Fruit fly (Drosophila melanogaster) whole organism, pupa: ENCODE measurements around the gene CG34290.

Experiments used
- CG10348 ChIP-seq: fragments of 200-800 bp; sonication (Bioruptor generic); IDR thresholded peaks from 2 replicates; pipeline ENCODE4 v1.3.6; 2022; ENCODE audit warnings: missing biosample characterization, missing genetic modification characterization
- CG12605 ChIP-seq: fragments of 200-800 bp; sonication (Bioruptor generic); IDR thresholded peaks from 2 replicates; pipeline ENCODE4 v1.3.6; 2022; ENCODE audit warnings: missing biosample characterization, missing genetic modification characterization
- CG13204 ChIP-seq: fragments of 200-800 bp; sonication (Bioruptor generic); optimal IDR thresholded peaks from 2 replicates; lab custom pipeline; 2018; ENCODE audit warnings: missing biosample characterization, mild to moderate bottlenecking, missing genetic modification characterization, moderate library complexity
- CG14655 ChIP-seq: fragments of 200-800 bp; sonication (Bioruptor generic); optimal IDR thresholded peaks from 3 replicates; lab custom pipeline; 2017; ENCODE audit warnings: mild to moderate bottlenecking, missing biosample characterization, missing genetic modification reagents, missing genetic modification characterization
- CG15710 ChIP-seq: fragments of 200-800 bp; sonication (Bioruptor generic); optimal IDR thresholded peaks from 2 replicates; lab custom pipeline; 2018; ENCODE audit warnings: missing biosample characterization, mild to moderate bottlenecking, missing genetic modification characterization, moderate library complexity
- CG17806 ChIP-seq: fragments of 200-800 bp; sonication (Bioruptor generic); optimal IDR thresholded peaks from 2 replicates; lab custom pipeline; 2018; ENCODE audit warnings: missing biosample characterization, mild to moderate bottlenecking, missing genetic modification characterization, moderate library complexity
- CG32121 ChIP-seq: fragments of 200-800 bp; sonication (Bioruptor generic); IDR thresholded peaks from 2 replicates; pipeline ENCODE4 v1.3.6; 2022; ENCODE audit warnings: missing biosample characterization, missing genetic modification characterization
- CG34367 ChIP-seq: fragments of 200-800 bp; sonication (Bioruptor generic); optimal IDR thresholded peaks from 2 replicates; lab custom pipeline; 2018; ENCODE audit warnings: missing biosample characterization, mild to moderate bottlenecking, missing genetic modification characterization
- CG4496 ChIP-seq: fragments of 200-800 bp; sonication (Bioruptor generic); IDR thresholded peaks from 3 replicates; pipeline ENCODE4 v1.3.6; 2022; ENCODE audit warnings: missing biosample characterization, missing genetic modification characterization
- CG8159 ChIP-seq: fragments of 200-800 bp; sonication (Bioruptor generic); optimal IDR thresholded peaks from 3 replicates; lab custom pipeline; 2018; ENCODE audit warnings: missing biosample characterization, mild to moderate bottlenecking, missing genetic modification characterization, moderate library complexity
- CG8301 ChIP-seq: fragments of 200-800 bp; sonication (Bioruptor generic); optimal IDR thresholded peaks from 2 replicates; lab custom pipeline; 2018; ENCODE audit warnings: missing biosample characterization, mild to moderate bottlenecking, missing genetic modification characterization
- CG9948 ChIP-seq: fragments of 200-800 bp; sonication (Bioruptor generic); optimal IDR thresholded peaks from 2 replicates; lab custom pipeline; 2018; ENCODE audit warnings: missing biosample characterization, mild to moderate bottlenecking, missing genetic modification characterization, moderate library complexity
- D1 ChIP-seq: fragments of 200-800 bp; sonication (Bioruptor generic); optimal IDR thresholded peaks from 2 replicates; lab custom pipeline; 2018; ENCODE audit warnings: missing biosample characterization, mild to moderate bottlenecking, missing genetic modification characterization, moderate library complexity
- EcR ChIP-seq: fragments of 200-800 bp; sonication (Bioruptor generic); optimal IDR thresholded peaks from 3 replicates; lab custom pipeline; 2019; ENCODE audit warnings: missing biosample characterization, missing genetic modification characterization, mild to moderate bottlenecking, moderate library complexity, missing genetic modification reagents
- Ets98B ChIP-seq: fragments of 200-800 bp; sonication (Bioruptor generic); IDR thresholded peaks from 2 replicates; pipeline ENCODE4 v1.3.6; 2022; ENCODE audit warnings: missing biosample characterization, missing genetic modification characterization
- Pif1A ChIP-seq: fragments of 200-800 bp; sonication (Bioruptor generic); optimal IDR thresholded peaks from 3 replicates; lab custom pipeline; 2016; ENCODE audit warnings: missing biosample characterization, missing genetic modification characterization
- Pif1B ChIP-seq: fragments of 200-800 bp; sonication (Bioruptor generic); optimal IDR thresholded peaks from 3 replicates; lab custom pipeline; 2016; ENCODE audit warnings: missing biosample characterization, missing genetic modification characterization
- Snoo ChIP-seq: fragments of 200-800 bp; sonication (Bioruptor generic); optimal IDR thresholded peaks from 3 replicates; lab custom pipeline; 2017; ENCODE audit warnings: missing biosample characterization, mild to moderate bottlenecking, missing genetic modification characterization, inconsistent platforms
- fd96Ca ChIP-seq: fragments of 200-800 bp; sonication (Bioruptor generic); IDR thresholded peaks from 3 replicates; pipeline ENCODE4 v1.3.6; 2022; ENCODE audit warnings: missing biosample characterization, missing genetic modification characterization
- gl ChIP-seq: fragments of 200-800 bp; sonication (Bioruptor generic); optimal IDR thresholded peaks from 2 replicates; lab custom pipeline; 2018; ENCODE audit warnings: missing biosample characterization, mild to moderate bottlenecking, missing genetic modification characterization
- rn ChIP-seq: fragments of 200-800 bp; sonication (Bioruptor generic); IDR thresholded peaks from 2 replicates; pipeline ENCODE4 v1.3.6; 2022; ENCODE audit warnings: missing biosample characterization, missing genetic modification characterization

CG34290 gene

DNA sequence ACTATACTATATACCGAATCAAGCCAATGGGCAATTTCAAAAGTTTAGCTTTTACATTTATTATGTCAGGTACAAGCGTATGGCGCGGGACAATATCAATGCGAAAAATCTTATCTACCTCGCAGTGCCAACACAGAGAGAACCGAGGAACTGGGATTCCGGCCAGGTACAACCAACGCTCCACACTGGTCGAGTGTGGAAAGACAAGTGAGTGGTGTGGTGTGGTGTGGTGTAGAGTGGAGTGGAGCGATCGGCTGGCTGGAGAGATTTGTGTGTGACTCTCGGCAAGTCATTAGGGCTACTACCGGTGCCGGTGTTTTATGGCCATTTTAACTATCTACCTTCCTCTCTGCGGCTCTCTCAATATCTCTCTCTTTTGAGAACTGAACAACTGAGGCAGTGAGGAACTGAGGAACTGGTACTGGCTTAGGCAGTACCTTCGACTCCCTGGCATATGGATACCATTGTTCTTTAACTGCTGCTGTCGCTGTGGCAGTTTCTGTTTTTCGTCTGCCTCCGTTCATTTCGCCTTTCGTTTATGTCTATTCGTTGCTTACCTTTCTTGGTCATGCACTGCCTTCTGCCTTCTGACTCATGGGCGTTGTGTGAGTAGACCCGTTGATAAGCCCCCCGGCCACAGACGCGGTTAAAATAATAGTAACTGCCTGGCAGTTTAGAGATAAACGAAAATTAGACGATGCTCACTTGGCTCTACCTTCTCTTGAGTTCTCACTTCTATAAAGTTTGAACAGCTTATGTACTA, 30.2 kb downstream of the CG34290 start:
- TF ChIP-seq CG32121 (peak; percentile 80), CG10348 (GFP tag; lab: Robert Waterston, UW) (peak; percentile 71), CG4496 (GFP tag; lab: Robert Waterston, UW) (peak; percentile 96), CG8301 (tag; lab: Kevin White, UChicago) (peak; percentile 89), Ets98B (GFP tag; lab: Robert Waterston, UW) (peak; percentile 88), gl (tag; lab: Kevin White, UChicago) (peak; percentile 96), rn (GFP tag; lab: Robert Waterston, UW) (peak; percentile 63; the same call in 1 of the 2 replicates), CG9948 (tag; lab: Kevin White, UChicago) (peak; percentile 96), CG17806 (tag; lab: Kevin White, UChicago) (peak; percentile 96), D1 (tag; lab: Kevin White, UChicago) (no peak), CG14655 (no peak), EcR (GFP tag; lab: Kevin White, UChicago) (peak; percentile 75), Pif1B (peak; percentile 93), Pif1A (GFP tag; lab: Kevin White, UChicago) (peak; percentile 95), CG34367 (tag; lab: Kevin White, UChicago) (peak; percentile 97), Snoo (peak; percentile 93), fd96Ca (peak; percentile 94), CG12605 (GFP tag; lab: Robert Waterston, UW) (peak; percentile 88), CG13204 (GFP tag; lab: Kevin White, UChicago) (peak; percentile 92), CG15710 (tag; lab: Kevin White, UChicago) (peak; percentile 98), CG8159 (tag; lab: Kevin White, UChicago) (peak; percentile 97)

- no peak for TF ChIP-seq CG12605 (GFP tag; lab: Robert Waterston, UW)
- no peak for TF ChIP-seq CG34367 (tag; lab: Kevin White, UChicago)
- no peak for TF ChIP-seq CG13204 (GFP tag; lab: Kevin White, UChicago)
- TF ChIP-seq Pif1A (GFP tag; lab: Kevin White, UChicago), result no peak
- TF ChIP-seq CG4496 (GFP tag; lab: Robert Waterston, UW), result no peak
- TF ChIP-seq CG10348 (GFP tag; lab: Robert Waterston, UW), result no peak
- no peak for TF ChIP-seq CG14655
- TF ChIP-seq CG8301 (tag; lab: Kevin White, UChicago), result no peak
- no peak for TF ChIP-seq D1 (tag; lab: Kevin White, UChicago)
- TF ChIP-seq EcR (GFP tag; lab: Kevin White, UChicago), result no peak
- TF ChIP-seq gl (tag; lab: Kevin White, UChicago), result no peak
- no peak for TF ChIP-seq Snoo
- no peak for TF ChIP-seq CG32121
- no peak for TF ChIP-seq Pif1B
- TF ChIP-seq CG15710 (tag; lab: Kevin White, UChicago), result no peak
- TF ChIP-seq fd96Ca, result no peak
- no peak for TF ChIP-seq CG17806 (tag; lab: Kevin White, UChicago)
- no peak for TF ChIP-seq Ets98B (GFP tag; lab: Robert Waterston, UW)
- no peak for TF ChIP-seq CG8159 (tag; lab: Kevin White, UChicago)
These were observed 31.3 kb downstream of the CG34290 start for dm6 chr3R:24258333-24258732.

DNA sequence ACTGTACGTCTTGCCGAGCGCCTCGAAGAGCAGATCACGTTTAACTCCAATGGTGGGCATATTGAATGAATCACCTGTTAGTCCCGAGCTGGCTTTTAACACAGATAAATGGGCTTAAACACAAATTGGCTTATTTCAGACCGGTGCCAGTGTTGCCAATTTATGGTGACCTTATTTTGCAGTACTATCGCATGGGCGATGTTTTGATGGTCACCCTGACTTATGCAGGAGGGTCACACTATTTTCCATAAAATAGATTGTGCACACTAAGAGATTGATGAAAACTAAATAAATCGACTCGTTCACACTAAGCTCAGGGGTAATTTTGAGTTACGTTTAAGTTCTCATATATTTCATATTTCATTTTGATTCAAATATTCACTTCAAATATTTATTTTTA, 37.1 kb downstream of the CG34290 start, which contains the start of gene beta-PheRS:
Gene beta-PheRS (minus strand): TSS at position 186 of the 400 bp plus-strand sequence.
- TF ChIP-seq CG13204 (GFP tag; lab: Kevin White, UChicago), result no peak
- no peak for TF ChIP-seq gl (tag; lab: Kevin White, UChicago)
- peak; percentile 11; the same call in 1 of the 3 replicates for TF ChIP-seq fd96Ca
- no peak for TF ChIP-seq rn (GFP tag; lab: Robert Waterston, UW)
- no peak for TF ChIP-seq Pif1A (GFP tag; lab: Kevin White, UChicago)
- TF ChIP-seq CG8159 (tag; lab: Kevin White, UChicago), result no peak
